Fruit fly (Drosophila melanogaster) ovary, adult (tissue): ENCODE measurements around the gene CG5758.

Experiments
- CG17801 ChIP-seq: fragments of 200-800 bp; optimal IDR thresholded peaks from 2 replicates; lab custom pipeline; 2019; ENCODE audit warnings: missing biosample characterization, mild to moderate bottlenecking, missing genetic modification characterization, moderate library complexity; ENCODE audit not compliant: partially characterized antibody

CG5758 gene

DNA sequence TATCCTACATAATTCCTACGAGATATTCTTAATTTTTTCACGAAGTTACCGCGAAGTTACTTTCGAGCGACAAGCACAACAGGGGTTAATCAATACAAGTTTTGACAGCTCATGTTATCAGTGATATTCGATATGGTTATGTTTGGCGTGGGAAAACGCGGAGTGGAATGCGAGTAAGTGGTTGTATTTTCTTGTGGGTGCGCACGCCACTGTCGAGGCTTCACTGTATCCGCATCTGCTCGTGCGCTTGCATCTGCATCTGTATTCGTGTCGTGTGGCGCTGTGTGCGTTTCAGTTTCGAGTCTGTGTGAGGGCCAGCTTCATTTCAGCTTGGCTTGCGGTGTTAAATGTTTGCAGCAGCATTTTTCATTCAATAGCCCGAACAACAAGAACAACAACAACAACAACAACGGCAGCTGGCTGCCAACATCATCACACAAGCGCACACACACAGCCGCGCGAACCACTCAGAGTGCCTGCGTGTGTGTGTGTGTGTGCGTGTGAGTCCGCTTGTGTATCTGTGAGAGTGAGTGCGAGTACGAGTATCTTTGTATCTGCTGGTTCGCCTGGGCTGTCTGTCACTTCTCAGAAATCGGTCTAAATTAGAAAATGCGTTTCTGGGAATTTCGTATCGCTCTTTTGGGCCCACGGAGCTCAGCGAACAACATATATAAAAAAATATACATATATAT is 31.5 kb downstream of the CG5758 start:
- no peak for TF ChIP-seq CG17801 (GFP tag; lab: Kevin White, UChicago)

- TF ChIP-seq CG17801 (GFP tag; lab: Kevin White, UChicago), result no peak
These were observed 32.0 kb downstream of the CG5758 start for dm6 chr2L:18151826-18152138.

DNA sequence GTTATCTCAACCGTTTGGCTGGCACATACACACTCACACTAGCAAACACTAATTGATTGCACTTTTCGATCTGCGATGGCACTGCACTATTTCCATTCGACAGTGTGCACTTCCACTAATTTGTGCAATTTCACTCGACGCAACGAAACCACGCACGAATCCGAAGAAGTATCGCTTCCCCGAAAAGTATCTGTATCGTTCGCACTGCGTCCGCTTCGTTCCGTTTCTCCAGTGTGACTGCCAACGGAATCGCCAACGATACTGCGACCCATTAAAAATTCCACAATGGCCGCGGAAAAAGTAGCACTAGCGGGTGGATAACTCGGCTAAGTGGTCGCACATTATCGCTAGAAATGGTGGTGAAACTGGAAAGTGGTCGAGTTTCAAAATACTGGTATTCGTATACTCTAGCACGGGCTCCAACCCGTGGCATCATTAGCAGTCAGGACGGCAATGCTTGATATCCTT is 32.4 kb downstream of the CG5758 start, which contains the start of gene Socs36E:
Gene Socs36E (minus strand): TSS at position 246 of the 468 bp plus-strand sequence.
- peak; percentile 12 for TF ChIP-seq CG17801 (GFP tag; lab: Kevin White, UChicago)

- peak; percentile 87 for TF ChIP-seq CG17801 (GFP tag; lab: Kevin White, UChicago)
These were observed 33.3 kb downstream of the CG5758 start, which contains the start of gene CG17681 for dm6 chr2L:18153068-18153467. TSS of gene CG17681 (plus strand) at chr2L:18153123.

dm6 chr2L:18154551-18154950 is 34.8 kb downstream of the CG5758 start, which contains the start of gene CG15155:
TSS of gene CG15155 (plus strand) at chr2L:18154851.
- TF ChIP-seq CG17801 (GFP tag; lab: Kevin White, UChicago), result no peak

dm6 chr2L:18155877-18156276 is 36.1 kb downstream of the CG5758 start, which contains the start of gene CG5783:
TSS of gene CG5783 (plus strand) at chr2L:18156043.
- no peak for TF ChIP-seq CG17801 (GFP tag; lab: Kevin White, UChicago)

- no peak for TF ChIP-seq CG17801 (GFP tag; lab: Kevin White, UChicago)
These were observed 38.8 kb downstream of the CG5758 start for dm6 chr2L:18158622-18159043.

DNA sequence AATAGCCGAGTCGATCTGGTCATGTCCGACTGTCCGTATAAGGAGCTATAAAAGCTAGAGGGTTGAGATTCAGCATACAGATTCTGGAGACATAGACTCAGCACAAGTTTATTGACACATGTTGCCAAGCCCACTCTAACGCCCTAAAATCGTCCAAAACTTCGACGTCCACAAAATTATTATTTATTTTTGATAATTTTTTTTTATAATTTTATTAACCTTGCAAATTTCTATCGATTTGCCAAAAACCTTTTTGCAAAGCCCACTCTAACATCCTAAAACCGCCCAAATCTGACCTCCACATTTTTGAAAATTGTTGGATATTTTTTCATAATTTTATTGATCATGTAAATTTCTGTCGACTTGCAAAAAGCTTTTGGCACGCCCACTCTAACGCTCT is 39.4 kb downstream of the CG5758 start, which contains the start of gene JMJD4:
Gene JMJD4 (minus strand): TSS at position 101 of the 400 bp plus-strand sequence.
- TF ChIP-seq CG17801 (GFP tag; lab: Kevin White, UChicago), result no peak
